Fruit fly (Drosophila melanogaster): ENCODE results near the gene ymp.
A peak's percentile ranks its signal among the peaks of the same experiment; 100 is the strongest.

ymp gene

dm6 chr3R:25640463-25640862 is 31.5 kb upstream of the ymp start (continued):
- TF ChIP-seq dl (GFP tag; optimal IDR thresholded peaks at IDR 0.05; ENCODE audit: insufficient read depth in 1 of 2, partially characterized antibody in 2 of 2) (no peak), Hr78 (GFP tag; optimal IDR thresholded peaks at IDR 0.05) (no peak), pan (optimal IDR thresholded peaks at IDR 0.05) (no peak), OdsH (GFP tag; optimal IDR thresholded peaks at IDR 0.05) (peak; percentile 93), HLH106 (tag; optimal IDR thresholded peaks at IDR 0.05) (peak; percentile 96)

- TF ChIP-seq CG32264 (GFP tag; optimal IDR thresholded peaks at IDR 0.05) (peak; percentile 19), h (GFP tag; optimal IDR thresholded peaks at IDR 0.05) (peak; percentile 78), sage (GFP tag; optimal IDR thresholded peaks at IDR 0.05) (peak; percentile 50), Hnf4 (GFP tag; optimal IDR thresholded peaks at IDR 0.05) (peak; percentile 53), tai (GFP tag; optimal IDR thresholded peaks at IDR 0.05) (peak; percentile 3), Myc (optimal IDR thresholded peaks at IDR 0.05) (no peak), br (GFP tag; optimal IDR thresholded peaks at IDR 0.05) (peak; percentile 58), CrebA (GFP tag; optimal IDR thresholded peaks at IDR 0.05; ENCODE audit: borderline replicate concordance) (peak; percentile 57), dsf (GFP tag; optimal IDR thresholded peaks at IDR 0.05; ENCODE audit: borderline replicate concordance) (no peak), foxo (GFP tag; optimal IDR thresholded peaks at IDR 0.05) (peak in 1 of 2 experiments; percentile 78), pan (optimal IDR thresholded peaks at IDR 0.05) (no peak), GATAd (GFP tag; optimal IDR thresholded peaks at IDR 0.05) (no peak), rgr (GFP tag; optimal IDR thresholded peaks at IDR 0.05) (peak; percentile 62), ey (GFP tag; optimal IDR thresholded peaks at IDR 0.05) (peak; percentile 65), dl (GFP tag; optimal IDR thresholded peaks at IDR 0.05; ENCODE audit: insufficient read depth in 1 of 2, partially characterized antibody in 2 of 2) (no peak), Hr83 (GFP tag; optimal IDR thresholded peaks at IDR 0.05; ENCODE audit: poor library complexity, severe bottlenecking) (no peak), Rel (GFP tag; optimal IDR thresholded peaks at IDR 0.05) (peak; percentile 45), Rel (tag; optimal IDR thresholded peaks at IDR 0.05) (no peak), Mio (GFP tag; optimal IDR thresholded peaks at IDR 0.05) (no peak), Dfd (GFP tag; optimal IDR thresholded peaks at IDR 0.05) (no peak), Hr78 (GFP tag; optimal IDR thresholded peaks at IDR 0.05) (no peak), HLH106 (tag; optimal IDR thresholded peaks at IDR 0.05) (peak; percentile 67), OdsH (GFP tag; optimal IDR thresholded peaks at IDR 0.05) (peak; percentile 57), usp (GFP tag; optimal IDR thresholded peaks at IDR 0.05) (no peak), jim (GFP tag; optimal IDR thresholded peaks at IDR 0.05) (no peak), Sp1 (GFP tag; optimal IDR thresholded peaks at IDR 0.05) (peak; percentile 67), Jra (GFP tag; optimal IDR thresholded peaks at IDR 0.05) (peak; percentile 29), lola (GFP tag; optimal IDR thresholded peaks at IDR 0.05) (no peak), psq (GFP tag; optimal IDR thresholded peaks at IDR 0.05) (peak; percentile 76), woc (GFP tag; optimal IDR thresholded peaks at IDR 0.05) (peak; percentile 54), CG9705 (GFP tag; optimal IDR thresholded peaks at IDR 0.05) (peak; percentile 1), N (GFP tag; optimal IDR thresholded peaks at IDR 0.05) (no peak), Vsx2 (GFP tag; optimal IDR thresholded peaks at IDR 0.05; ENCODE audit: partially characterized antibody) (no peak), fru (GFP tag; optimal IDR thresholded peaks at IDR 0.05) (peak; percentile 83), brk (GFP tag; optimal IDR thresholded peaks at IDR 0.05) (peak; percentile 59), dmrt93B (GFP tag; optimal IDR thresholded peaks at IDR 0.05) (no peak), Dif (GFP tag; optimal IDR thresholded peaks at IDR 0.05; ENCODE audit: partially characterized antibody) (no peak), Abd-B (GFP tag; optimal IDR thresholded peaks at IDR 0.05) (no peak), sv (GFP tag; optimal IDR thresholded peaks at IDR 0.05) (no peak)
Measured at dm6 chr3R:25638961-25639360, 30.0 kb upstream of the ymp start.

- TF ChIP-seq psq (GFP tag; optimal IDR thresholded peaks at IDR 0.05): peak; percentile 3
- no peak for TF ChIP-seq Hr83 (GFP tag; optimal IDR thresholded peaks at IDR 0.05; ENCODE audit: poor library complexity, severe bottlenecking)
Measured at dm6 chr3R:25638381-25638780, 29.5 kb upstream of the ymp start.
